Worm (Caenorhabditis elegans): ENCODE data around the gene sti-1.

DNA sequence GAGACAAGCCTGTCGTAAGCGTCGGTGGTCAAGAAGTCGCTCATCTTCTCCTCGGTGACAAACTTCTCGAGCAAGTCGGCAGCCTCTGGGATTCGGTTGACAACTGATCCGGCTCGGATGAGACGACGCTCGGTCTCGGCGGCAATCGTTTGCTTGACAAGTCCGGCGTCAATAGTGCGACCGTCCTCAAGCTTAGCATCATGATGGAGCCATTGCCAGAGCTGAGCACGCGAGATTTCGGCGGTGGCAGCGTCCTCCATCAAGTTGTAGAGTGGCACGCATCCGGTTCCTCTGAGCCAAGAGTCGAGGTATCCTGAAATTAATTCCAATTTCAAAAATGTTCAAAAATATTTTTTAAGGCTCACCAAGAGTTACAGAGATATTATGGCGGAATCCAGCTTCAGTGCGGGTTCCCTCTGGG lies 48.8 kb upstream of the sti-1 start:
- TF ChIP-seq ztf-29 (GFP tag; IDR thresholded peaks at IDR 0.05), result no peak
- no peak for TF ChIP-seq flt-1 (GFP tag; IDR thresholded peaks at IDR 0.05)
